Worm (Caenorhabditis elegans) whole organism, L2 larva: ENCODE results near the gene Y41D4B.24.

Experiments
- aly-2 ChIP-seq: fragments of 150-350 bp; optimal IDR thresholded peaks from 2 replicates; lab custom pipeline; 2014; ENCODE audit warnings: missing biosample characterization, missing genetic modification characterization
- ama-1 ChIP-seq: fragments of 150-350 bp; optimal IDR thresholded peaks from 2 replicates; lab custom pipeline; 2018; ENCODE audit warnings: inconsistent platforms
- elt-3 ChIP-seq: sonication (generic microtip); optimal IDR thresholded peaks from 2 replicates; lab custom pipeline; 2017; ENCODE audit warnings: missing biosample characterization, missing genetic modification characterization
- lin-13 ChIP-seq: fragments of 150-350 bp; optimal IDR thresholded peaks from 2 replicates; lab custom pipeline; 2014; ENCODE audit warnings: missing biosample characterization, missing genetic modification reagents, missing genetic modification characterization
- nhr-129 ChIP-seq: fragments of 150-350 bp; optimal IDR thresholded peaks from 2 replicates; lab custom pipeline; 2014; ENCODE audit warnings: missing biosample characterization, missing genetic modification characterization
- nhr-237 ChIP-seq: fragments of 150-350 bp; optimal IDR thresholded peaks from 2 replicates; lab custom pipeline; 2014; ENCODE audit warnings: missing biosample characterization, missing genetic modification characterization
- snpc-4 ChIP-seq: fragments of 150-350 bp; optimal IDR thresholded peaks from 2 replicates; lab custom pipeline; 2014; ENCODE audit warnings: missing biosample characterization, missing genetic modification characterization
- unc-62 ChIP-seq: fragments of 150-350 bp; optimal IDR thresholded peaks from 2 replicates; lab custom pipeline; 2014; ENCODE audit warnings: missing biosample characterization, missing genetic modification reagents, missing genetic modification characterization

DNA sequence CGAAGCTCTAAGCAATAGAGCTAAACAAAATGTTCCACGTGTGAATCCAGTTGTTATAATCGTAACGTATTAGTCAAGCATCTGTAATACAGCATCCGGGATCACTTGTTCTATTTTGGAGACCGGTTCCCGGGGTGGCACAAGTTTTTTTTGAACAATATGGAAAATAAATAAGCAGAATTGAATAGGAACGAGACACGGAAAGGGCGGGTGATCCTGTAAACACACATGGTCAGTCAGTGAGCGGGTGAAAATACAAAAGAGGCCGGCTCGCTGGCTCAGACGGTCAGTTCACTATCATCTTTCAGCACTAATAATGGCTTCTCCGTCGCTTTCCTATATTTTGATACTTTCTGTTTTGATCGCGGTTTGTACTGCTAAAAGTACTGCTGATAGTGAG lies 43.9 kb upstream of the Y41D4B.24 start, which contains the start of gene K08D12.8:
- TF ChIP-seq lin-13 (GFP tag; lab: Kevin White, UChicago) (no peak), aly-2 (tag; lab: Kevin White, UChicago) (no peak), nhr-237 (no peak), elt-3 (tag; lab: Kevin White, UChicago) (no peak), nhr-129 (tag; lab: Kevin White, UChicago) (no peak), ama-1 (lab: Kevin White, UChicago) (no peak), unc-62 (GFP tag; lab: Kevin White, UChicago) (no peak), snpc-4 (tag; lab: Kevin White, UChicago) (no peak)
